Worm (Caenorhabditis elegans) whole organism, late embryonic: ENCODE measurements around the gene zfp-1.

ENCODE experiments used
- C08G9.2 ChIP-seq: sonication (generic microtip); optimal IDR thresholded peaks from 2 replicates; lab custom pipeline; 2016; ENCODE audit warnings: mild to moderate bottlenecking, missing genetic modification characterization, moderate library complexity, missing compliant biosample characterization
- F13H6.1 ChIP-seq: sonication (generic microtip); optimal IDR thresholded peaks from 2 replicates; lab custom pipeline; 2016; ENCODE audit warnings: missing genetic modification characterization, missing compliant biosample characterization
- K09A11.1 ChIP-seq: sonication (generic microtip); optimal IDR thresholded peaks from 2 replicates; lab custom pipeline; 2017; ENCODE audit warnings: antibody characterized with exemption, mild to moderate bottlenecking, missing genetic modification characterization, missing compliant biosample characterization; ENCODE audit not compliant: insufficient read depth
- T23F11.4 ChIP-seq: fragments of 200-800 bp; sonication (Bioruptor generic); optimal IDR thresholded peaks from 2 replicates; lab custom pipeline; 2018; ENCODE audit warnings: mild to moderate bottlenecking, missing genetic modification characterization, missing compliant biosample characterization
- ceh-14 ChIP-seq: sonication (generic microtip); optimal IDR thresholded peaks from 2 replicates; lab custom pipeline; 2016; ENCODE audit warnings: missing genotype, missing genetic modification characterization, missing compliant biosample characterization
- ceh-18 ChIP-seq: sonication (generic microtip); optimal IDR thresholded peaks from 2 replicates; lab custom pipeline; 2016; ENCODE audit warnings: missing genetic modification characterization, missing compliant biosample characterization
- ceh-19 ChIP-seq: fragments of 200-800 bp; sonication (Bioruptor generic); optimal IDR thresholded peaks from 2 replicates; lab custom pipeline; 2018; ENCODE audit warnings: mild to moderate bottlenecking, missing genetic modification characterization, missing compliant biosample characterization
- ceh-2 ChIP-seq: sonication (generic microtip); optimal IDR thresholded peaks from 2 replicates; lab custom pipeline; 2016; ENCODE audit warnings: missing genotype, missing genetic modification characterization, missing compliant biosample characterization
- ceh-22 ChIP-seq: sonication (generic microtip); optimal IDR thresholded peaks from 2 replicates; lab custom pipeline; 2017; ENCODE audit warnings: missing biosample characterization, missing genetic modification characterization
- ceh-24 ChIP-seq: sonication (generic microtip); optimal IDR thresholded peaks from 2 replicates; lab custom pipeline; 2016; ENCODE audit warnings: mild to moderate bottlenecking, missing genetic modification characterization, missing compliant biosample characterization
- ceh-30 ChIP-seq: fragments of 150-350 bp; optimal IDR thresholded peaks from 2 replicates; lab custom pipeline; 2014; ENCODE audit warnings: missing biosample characterization, missing genetic modification characterization
- ceh-31 ChIP-seq: sonication (generic microtip); optimal IDR thresholded peaks from 2 replicates; lab custom pipeline; 2016; ENCODE audit warnings: missing genetic modification characterization, missing compliant biosample characterization
- ceh-34 ChIP-seq: sonication (generic microtip); optimal IDR thresholded peaks from 2 replicates; lab custom pipeline; 2016; ENCODE audit warnings: mild to moderate bottlenecking, missing genetic modification characterization, missing compliant biosample characterization
- ceh-6 ChIP-seq: fragments of 200-800 bp; sonication (Bioruptor generic); optimal IDR thresholded peaks from 2 replicates; lab custom pipeline; 2018; ENCODE audit warnings: mild to moderate bottlenecking, missing genetic modification characterization, missing compliant biosample characterization
- ceh-9 ChIP-seq: sonication (generic microtip); optimal IDR thresholded peaks from 2 replicates; lab custom pipeline; 2016; ENCODE audit warnings: mild to moderate bottlenecking, missing genetic modification characterization, inconsistent platforms, missing compliant biosample characterization
- che-1 ChIP-seq: sonication (generic microtip); optimal IDR thresholded peaks from 2 replicates; lab custom pipeline; 2016; ENCODE audit warnings: mild to moderate bottlenecking, missing genetic modification characterization, missing compliant biosample characterization
- elt-2 ChIP-seq: sonication (generic microtip); optimal IDR thresholded peaks from 2 replicates; lab custom pipeline; 2016; ENCODE audit warnings: missing genetic modification reagents, missing genetic modification characterization, missing compliant biosample characterization
- elt-4 ChIP-seq: sonication (generic microtip); optimal IDR thresholded peaks from 2 replicates; lab custom pipeline; 2016; ENCODE audit warnings: missing genetic modification characterization, missing compliant biosample characterization
- ets-4 ChIP-seq: sonication (generic microtip); optimal IDR thresholded peaks from 2 replicates; lab custom pipeline; 2016; ENCODE audit warnings: missing genetic modification characterization, missing compliant biosample characterization
- fkh-6 ChIP-seq: sonication (generic microtip); optimal IDR thresholded peaks from 2 replicates; lab custom pipeline; 2016; ENCODE audit warnings: missing genetic modification characterization, missing compliant biosample characterization
- hlh-15 ChIP-seq: sonication (generic microtip); optimal IDR thresholded peaks from 2 replicates; lab custom pipeline; 2016; ENCODE audit warnings: missing genetic modification characterization, missing compliant biosample characterization
- hlh-6 ChIP-seq: sonication (generic microtip); optimal IDR thresholded peaks from 2 replicates; lab custom pipeline; 2016; ENCODE audit warnings: missing genotype, missing genetic modification characterization, missing compliant biosample characterization
- lim-6 ChIP-seq: sonication (generic microtip); optimal IDR thresholded peaks from 2 replicates; lab custom pipeline; 2016; ENCODE audit warnings: missing genetic modification characterization, missing compliant biosample characterization
- madf-2 ChIP-seq: sonication (generic microtip); optimal IDR thresholded peaks from 2 replicates; lab custom pipeline; 2017; ENCODE audit warnings: missing genetic modification characterization, missing compliant biosample characterization
- npax-4 ChIP-seq: sonication (generic microtip); optimal IDR thresholded peaks from 2 replicates; lab custom pipeline; 2016; ENCODE audit warnings: missing genetic modification characterization, missing compliant biosample characterization
- odd-2 ChIP-seq: sonication (generic microtip); optimal IDR thresholded peaks from 2 replicates; lab custom pipeline; 2017; ENCODE audit warnings: antibody characterized with exemption, mild to moderate bottlenecking, missing genetic modification characterization, missing compliant biosample characterization
- pag-3 ChIP-seq: sonication (generic microtip); optimal IDR thresholded peaks from 2 replicates; lab custom pipeline; 2016; ENCODE audit warnings: missing compliant biosample characterization, missing genetic modification characterization, borderline replicate concordance
- pat-9 ChIP-seq: fragments of 200-800 bp; sonication (Bioruptor generic); optimal IDR thresholded peaks from 2 replicates; lab custom pipeline; 2018; ENCODE audit warnings: mild to moderate bottlenecking, missing genetic modification characterization, moderate library complexity, missing compliant biosample characterization
- pax-1 ChIP-seq: fragments of 150-350 bp; optimal IDR thresholded peaks from 2 replicates; lab custom pipeline; 2014; ENCODE audit warnings: missing biosample characterization, missing genetic modification characterization
- pha-4 ChIP-seq: fragments of 150-350 bp; optimal IDR thresholded peaks from 2 replicates; lab custom pipeline; 2018; ENCODE audit warnings: missing biosample characterization, missing genetic modification reagents, missing genetic modification characterization
- pqm-1 ChIP-seq: sonication (generic microtip); optimal IDR thresholded peaks from 2 replicates; lab custom pipeline; 2016; ENCODE audit warnings: missing genetic modification characterization, missing compliant biosample characterization
- ref-2 ChIP-seq: sonication (generic microtip); optimal IDR thresholded peaks from 2 replicates; lab custom pipeline; 2016; ENCODE audit warnings: missing genetic modification characterization, missing compliant biosample characterization
- rnt-1 ChIP-seq: sonication (generic microtip); optimal IDR thresholded peaks from 2 replicates; lab custom pipeline; 2016; ENCODE audit warnings: missing genetic modification characterization, missing compliant biosample characterization
- sdc-2 ChIP-seq: sonication (generic microtip); optimal IDR thresholded peaks from 2 replicates; lab custom pipeline; 2016; ENCODE audit warnings: missing genotype, missing genetic modification characterization, missing compliant biosample characterization
- syd-9 ChIP-seq: sonication (generic microtip); optimal IDR thresholded peaks from 2 replicates; lab custom pipeline; 2016; ENCODE audit warnings: mild to moderate bottlenecking, missing genetic modification characterization, moderate library complexity, missing compliant biosample characterization
- tbx-7 ChIP-seq: sonication (generic microtip); optimal IDR thresholded peaks from 2 replicates; lab custom pipeline; 2016; ENCODE audit warnings: missing genotype, missing genetic modification characterization, missing compliant biosample characterization
- unc-3 ChIP-seq, 2 experiments: fragments of 200-800 bp in 1 of 2; sonication (Bioruptor generic) in 1 of 2; sonication (generic microtip) in 1 of 2; conservative IDR thresholded peaks in 1 of 2; optimal IDR thresholded peaks in 1 of 2; 2 replicates each; pipeline versions ENCODE4 v1.3.6 to Lab custom; 2016 to 2022; ENCODE audit warnings: missing compliant biosample characterization in 2 of 2, missing genetic modification characterization in 2 of 2, missing genetic modification reagents in 1 of 2
- unc-55 ChIP-seq: sonication (generic microtip); optimal IDR thresholded peaks from 2 replicates; lab custom pipeline; 2017; ENCODE audit warnings: missing biosample characterization, missing genetic modification reagents, missing genetic modification characterization
- unc-86 ChIP-seq: sonication (generic microtip); optimal IDR thresholded peaks from 2 replicates; lab custom pipeline; 2016; ENCODE audit warnings: missing genetic modification characterization, missing compliant biosample characterization
- zip-5 ChIP-seq: sonication (generic microtip); optimal IDR thresholded peaks from 2 replicates; lab custom pipeline; 2016; ENCODE audit warnings: missing genetic modification characterization, missing compliant biosample characterization
- ztf-16 ChIP-seq: sonication (generic microtip); optimal IDR thresholded peaks from 2 replicates; lab custom pipeline; 2017; ENCODE audit warnings: missing genetic modification characterization, missing compliant biosample characterization

The zfp-1 gene

ce11 chrIII:8799964-8800795 is 8.8 kb downstream of the zfp-1 start, which contains the start of gene F54F2.6 (continued):
- TF ChIP-seq fkh-6 (tag; lab: Kevin White, UChicago) (no peak), pag-3 (tag; lab: Kevin White, UChicago) (no peak), sdc-2 (peak; percentile 58)

- TF ChIP-seq elt-4 (tag; lab: Kevin White, UChicago) (no peak), ceh-6 (GFP tag; lab: Kevin White, UChicago) (no peak), ets-4 (tag; lab: Kevin White, UChicago) (no peak), pax-1 (no peak), elt-2 (tag; lab: Kevin White, UChicago) (no peak), ceh-31 (no peak), K09A11.1 (tag; lab: Kevin White, UChicago) (no peak), pat-9 (tag; lab: Kevin White, UChicago) (no peak), pha-4 (tag; lab: Kevin White, UChicago) (no peak), tbx-7 (tag; lab: Kevin White, UChicago) (no peak), ceh-24 (tag; lab: Kevin White, UChicago) (no peak), ceh-9 (no peak)
- TF ChIP-seq, all 69 proteins: peak for 0
Measured at ce11 chrIII:8800796-8801083, 9.4 kb downstream of the zfp-1 start.

ce11 chrIII:8801352-8801863 is 10.1 kb downstream of the zfp-1 start:
- no peak for TF ChIP-seq hlh-15 (tag; lab: Kevin White, UChicago)
- TF ChIP-seq pat-9 (tag; lab: Kevin White, UChicago): no peak
- TF ChIP-seq elt-4 (tag; lab: Kevin White, UChicago): peak; percentile 53
- no peak for TF ChIP-seq zip-5

ce11 chrIII:8801864-8802818 is 10.8 kb downstream of the zfp-1 start:
- TF ChIP-seq F13H6.1 (tag; lab: Kevin White, UChicago): peak; percentile 96
- TF ChIP-seq ztf-16 (tag; lab: Kevin White, UChicago): peak; percentile 8
- no peak for TF ChIP-seq odd-2 (tag; lab: Kevin White, UChicago)
- TF ChIP-seq ceh-19 (GFP tag; lab: Kevin White, UChicago): no peak
- no peak for TF ChIP-seq unc-3 (GFP tag; conservative IDR thresholded peaks at IDR 0.05; lab: Robert Waterston, UW)
- TF ChIP-seq unc-3 (tag; optimal IDR thresholded peaks at IDR 0.05; lab: Kevin White, UChicago): no peak
- TF ChIP-seq pax-1: peak; percentile 95
- no peak for TF ChIP-seq T23F11.4
- peak; percentile 71 for TF ChIP-seq pqm-1 (tag; lab: Kevin White, UChicago)
- TF ChIP-seq ceh-31: peak; percentile 97
- TF ChIP-seq ceh-34 (tag; lab: Kevin White, UChicago): peak; percentile 92
- TF ChIP-seq che-1 (tag; lab: Kevin White, UChicago): peak; percentile 45
- TF ChIP-seq K09A11.1 (tag; lab: Kevin White, UChicago): peak; percentile 81
- TF ChIP-seq rnt-1 (tag; lab: Kevin White, UChicago): peak; percentile 95
- TF ChIP-seq C08G9.2 (tag; lab: Kevin White, UChicago): peak; percentile 58
- peak; percentile 68 for TF ChIP-seq lim-6 (tag; lab: Kevin White, UChicago)
- TF ChIP-seq pag-3 (tag; lab: Kevin White, UChicago): no peak
- peak; percentile 32 for TF ChIP-seq ceh-22
- TF ChIP-seq unc-55: peak; percentile 99
- peak; percentile 66 for TF ChIP-seq ceh-2 (tag; lab: Kevin White, UChicago)
- TF ChIP-seq ets-4 (tag; lab: Kevin White, UChicago): peak; percentile 85
- TF ChIP-seq madf-2 (tag; lab: Kevin White, UChicago): no peak
- peak; percentile 93 for TF ChIP-seq ceh-30 (tag; lab: Kevin White, UChicago)
- peak; percentile 89 for TF ChIP-seq syd-9 (tag; lab: Kevin White, UChicago)
- TF ChIP-seq ceh-14 (tag; lab: Kevin White, UChicago): peak; percentile 72
- no peak for TF ChIP-seq npax-4 (tag; lab: Kevin White, UChicago)
- peak; percentile 99 for TF ChIP-seq ceh-18
- peak; percentile 64 for TF ChIP-seq hlh-6 (tag; lab: Kevin White, UChicago)
- TF ChIP-seq ref-2 (tag; lab: Kevin White, UChicago): peak; percentile 93
- TF ChIP-seq unc-86: peak; percentile 29
- TF ChIP-seq sdc-2: peak; percentile 67
